Fruit fly (Drosophila melanogaster) whole organism, embryonic: ENCODE data around the gene tra.

Experiments used
- CG11398 ChIP-seq: fragments of 200-800 bp; sonication (Bioruptor generic); optimal IDR thresholded peaks from 2 replicates; lab custom pipeline; 2016; ENCODE audit warnings: missing biosample characterization, missing genetic modification characterization
- CG12659 ChIP-seq: fragments of 200-800 bp; sonication (Bioruptor generic); optimal IDR thresholded peaks from 3 replicates; lab custom pipeline; 2017; ENCODE audit warnings: mild to moderate bottlenecking, missing biosample characterization, missing genetic modification reagents, missing genetic modification characterization
- CG12744 ChIP-seq: fragments of 200-800 bp; sonication (Bioruptor generic); optimal IDR thresholded peaks from 2 replicates; lab custom pipeline; 2016; ENCODE audit warnings: missing biosample characterization, missing genetic modification characterization
- CG15479 ChIP-seq: fragments of 200-800 bp; sonication (Bioruptor generic); optimal IDR thresholded peaks from 3 replicates; lab custom pipeline; 2019; ENCODE audit warnings: missing biosample characterization, mild to moderate bottlenecking, missing genetic modification characterization, moderate library complexity
- CG1647 ChIP-seq: fragments of 200-800 bp; sonication (Bioruptor generic); optimal IDR thresholded peaks from 3 replicates; lab custom pipeline; 2016; ENCODE audit warnings: missing biosample characterization, missing genetic modification characterization
- CG16779 ChIP-seq: fragments of 200-800 bp; sonication (Bioruptor generic); IDR thresholded peaks from 2 replicates; pipeline ENCODE4 v1.3.6; 2022; ENCODE audit warnings: missing biosample characterization, missing genetic modification characterization
- CG17568 ChIP-seq: fragments of 200-800 bp; sonication (Bioruptor generic); optimal IDR thresholded peaks from 2 replicates; lab custom pipeline; 2018; ENCODE audit warnings: missing biosample characterization, mild to moderate bottlenecking, missing genetic modification characterization, moderate library complexity
- CG2678 ChIP-seq: fragments of 200-800 bp; sonication (Bioruptor generic); optimal IDR thresholded peaks from 3 replicates; lab custom pipeline; 2019; ENCODE audit warnings: missing biosample characterization, mild to moderate bottlenecking, missing genetic modification characterization, moderate library complexity
- CG31365 ChIP-seq: fragments of 200-800 bp; sonication (Bioruptor generic); optimal IDR thresholded peaks from 2 replicates; lab custom pipeline; 2018; ENCODE audit warnings: missing biosample characterization, mild to moderate bottlenecking, missing genetic modification characterization
- CG4328 ChIP-seq: fragments of 200-800 bp; sonication (Bioruptor generic); optimal IDR thresholded peaks from 3 replicates; lab custom pipeline; 2017; ENCODE audit warnings: missing biosample characterization, missing genetic modification reagents, missing genetic modification characterization
- CG4617 ChIP-seq: fragments of 200-800 bp; sonication (Bioruptor generic); optimal IDR thresholded peaks from 3 replicates; lab custom pipeline; 2016; ENCODE audit warnings: missing biosample characterization, missing genetic modification characterization, borderline replicate concordance
- CG5245 ChIP-seq: fragments of 200-800 bp; sonication (Bioruptor generic); optimal IDR thresholded peaks from 3 replicates; lab custom pipeline; 2016; ENCODE audit warnings: missing biosample characterization, missing genetic modification characterization
- CG6272 ChIP-seq: fragments of 200-800 bp; sonication (Bioruptor generic); IDR thresholded peaks from 2 replicates; pipeline ENCODE4 v1.3.6; 2022; ENCODE audit warnings: missing biosample characterization, missing genetic modification characterization
- CG6654 ChIP-seq: fragments of 200-800 bp; sonication (Bioruptor generic); optimal IDR thresholded peaks from 2 replicates; lab custom pipeline; 2017; ENCODE audit warnings: missing biosample characterization, mild to moderate bottlenecking, missing genetic modification characterization
- CG8290 ChIP-seq, 3 experiments: fragments of 200-800 bp; sonication (Bioruptor generic); optimal IDR thresholded peaks; 2 replicates each; lab custom pipeline; 2016 to 2019; ENCODE audit warnings: missing biosample characterization in 3 of 3, missing genetic modification characterization in 3 of 3, mild to moderate bottlenecking in 2 of 3, moderate library complexity in 1 of 3
- CG9932 ChIP-seq: fragments of 200-800 bp; sonication (Bioruptor generic); IDR thresholded peaks from 2 replicates; pipeline ENCODE4 v1.3.6; 2022; ENCODE audit warnings: missing biosample characterization, missing genetic modification characterization
- CHES-1-like ChIP-seq: fragments of 200-800 bp; sonication (Bioruptor generic); optimal IDR thresholded peaks from 2 replicates; lab custom pipeline; 2016; ENCODE audit warnings: missing biosample characterization, missing genetic modification characterization
- Dad ChIP-seq: fragments of 200-800 bp; sonication (Bioruptor generic); optimal IDR thresholded peaks from 3 replicates; lab custom pipeline; 2016; ENCODE audit warnings: missing biosample characterization, missing genetic modification characterization
- Dfd ChIP-seq, 2 experiments: fragments of >200 bp; optimal IDR thresholded peaks; 2 replicates each; lab custom pipeline; 2017; ENCODE audit warnings: missing biosample characterization in 2 of 2, missing genetic modification characterization in 2 of 2
- Doc2 ChIP-seq: fragments of 200-800 bp; sonication (Bioruptor generic); IDR thresholded peaks from 2 replicates; pipeline ENCODE4 v1.3.6; 2022; ENCODE audit warnings: missing biosample characterization, missing genetic modification characterization
- Gug ChIP-seq: fragments of 200-800 bp; sonication (Bioruptor generic); IDR thresholded peaks from 4 replicates; pipeline ENCODE4 v1.3.6; 2022; ENCODE audit warnings: missing biosample characterization, missing genetic modification characterization
- HLH3B ChIP-seq: fragments of 200-800 bp; sonication (Bioruptor generic); IDR thresholded peaks from 2 replicates; pipeline ENCODE4 v1.3.6; 2022; ENCODE audit warnings: missing biosample characterization, missing genetic modification characterization
- Hr39 ChIP-seq: fragments of >200 bp; optimal IDR thresholded peaks from 2 replicates; lab custom pipeline; 2017
- Jarid2 ChIP-seq: fragments of 200-800 bp; sonication (Bioruptor generic); optimal IDR thresholded peaks from 3 replicates; lab custom pipeline; 2017; ENCODE audit warnings: mild to moderate bottlenecking, missing biosample characterization, missing genetic modification reagents, missing genetic modification characterization
- Lim3 ChIP-seq: fragments of 200-800 bp; sonication (Bioruptor generic); IDR thresholded peaks from 2 replicates; pipeline ENCODE4 v1.3.6; 2022; ENCODE audit warnings: missing biosample characterization, missing genetic modification characterization
- Lpt ChIP-seq: fragments of >200 bp; optimal IDR thresholded peaks from 2 replicates; lab custom pipeline; 2018; ENCODE audit warnings: missing biosample characterization, missing genetic modification characterization
- Myb ChIP-seq: fragments of 200-800 bp; sonication (Bioruptor generic); optimal IDR thresholded peaks from 2 replicates; lab custom pipeline; 2016; ENCODE audit warnings: missing biosample characterization, missing genetic modification characterization
- NC2β ChIP-seq: fragments of 200-800 bp; sonication (Bioruptor generic); optimal IDR thresholded peaks from 2 replicates; lab custom pipeline; 2016; ENCODE audit warnings: missing biosample characterization, missing genetic modification characterization
- Opbp ChIP-seq: fragments of 200-800 bp; sonication (Bioruptor generic); IDR thresholded peaks from 3 replicates; pipeline ENCODE4 v1.3.6; 2022; ENCODE audit warnings: missing biosample characterization, missing genetic modification characterization; ENCODE audit not compliant: partially characterized antibody
- Ravus ChIP-seq: fragments of 200-800 bp; sonication (Bioruptor generic); IDR thresholded peaks from 2 replicates; pipeline ENCODE4 v1.3.6; 2022; ENCODE audit warnings: missing biosample characterization, missing genetic modification characterization
- Six4 ChIP-seq: fragments of 200-800 bp; sonication (Bioruptor generic); optimal IDR thresholded peaks from 2 replicates; lab custom pipeline; 2016; ENCODE audit warnings: missing biosample characterization, missing genetic modification characterization
- TFAM ChIP-seq: fragments of 200-800 bp; sonication (Bioruptor generic); optimal IDR thresholded peaks from 2 replicates; lab custom pipeline; 2017; ENCODE audit warnings: missing biosample characterization, missing genetic modification characterization, inconsistent platforms
- az2 ChIP-seq: fragments of 200-800 bp; sonication (Bioruptor generic); optimal IDR thresholded peaks from 3 replicates; lab custom pipeline; 2016; ENCODE audit warnings: missing biosample characterization, missing genetic modification characterization
- bowl ChIP-seq: fragments of 200-800 bp; sonication (Bioruptor generic); IDR thresholded peaks from 2 replicates; pipeline ENCODE4 v1.3.6; 2022; ENCODE audit warnings: missing biosample characterization, missing genetic modification characterization
- cas ChIP-seq: fragments of 200-800 bp; sonication (Bioruptor generic); IDR thresholded peaks from 2 replicates; pipeline ENCODE4 v1.3.6; 2022; ENCODE audit warnings: missing biosample characterization, missing genetic modification characterization
- corto ChIP-seq: fragments of 200-800 bp; sonication (Bioruptor generic); optimal IDR thresholded peaks from 2 replicates; lab custom pipeline; 2016; ENCODE audit warnings: missing biosample characterization, mild to moderate bottlenecking, missing genetic modification characterization, moderate library complexity
- da ChIP-seq: fragments of 200-800 bp; sonication (Bioruptor generic); optimal IDR thresholded peaks from 2 replicates; lab custom pipeline; 2016; ENCODE audit warnings: missing biosample characterization, missing genetic modification characterization
- ems ChIP-seq: fragments of 200-800 bp; sonication (Bioruptor generic); optimal IDR thresholded peaks from 3 replicates; lab custom pipeline; 2016; ENCODE audit warnings: missing biosample characterization, missing genetic modification characterization
- her ChIP-seq: fragments of 200-800 bp; sonication (Bioruptor generic); optimal IDR thresholded peaks from 2 replicates; lab custom pipeline; 2016; ENCODE audit warnings: missing biosample characterization, missing genetic modification characterization
- ken ChIP-seq: fragments of 200-800 bp; sonication (Bioruptor generic); IDR thresholded peaks from 3 replicates; pipeline ENCODE4 v1.3.6; 2022; ENCODE audit warnings: missing biosample characterization, missing genetic modification characterization
- nmo ChIP-seq: fragments of 200-800 bp; sonication (Bioruptor generic); optimal IDR thresholded peaks from 2 replicates; lab custom pipeline; 2018; ENCODE audit warnings: missing biosample characterization, mild to moderate bottlenecking, missing genetic modification characterization, moderate library complexity
- org-1 ChIP-seq: fragments of 200-800 bp; sonication (Bioruptor generic); optimal IDR thresholded peaks from 2 replicates; lab custom pipeline; 2017; ENCODE audit warnings: missing biosample characterization, missing genetic modification characterization
- pfk ChIP-seq: fragments of 200-800 bp; sonication (Bioruptor generic); optimal IDR thresholded peaks from 2 replicates; lab custom pipeline; 2018; ENCODE audit warnings: missing biosample characterization, mild to moderate bottlenecking, missing genetic modification characterization, moderate library complexity
- pita ChIP-seq: fragments of 200-800 bp; sonication (Bioruptor generic); optimal IDR thresholded peaks from 2 replicates; lab custom pipeline; 2017; ENCODE audit warnings: missing biosample characterization, mild to moderate bottlenecking, missing genetic modification characterization
- prd ChIP-seq, 3 experiments: fragments of >200 bp in 2 of 3; fragments of 200-800 bp in 1 of 3; sonication (Bioruptor generic) in 1 of 3; optimal IDR thresholded peaks in 2 of 3; IDR thresholded peaks in 1 of 3; 2 replicates in 2 of 3; 3 replicates in 1 of 3; pipeline versions ENCODE4 v1.3.6 to Lab custom; 2017 to 2022; ENCODE audit warnings: missing biosample characterization in 1 of 3, missing genetic modification characterization in 1 of 3
- sim ChIP-seq: fragments of 200-800 bp; sonication (Bioruptor generic); IDR thresholded peaks from 2 replicates; pipeline ENCODE4 v1.3.6; 2022; ENCODE audit warnings: missing biosample characterization, missing genetic modification characterization
- sima ChIP-seq: fragments of 200-800 bp; sonication (Bioruptor generic); optimal IDR thresholded peaks from 2 replicates; lab custom pipeline; 2016; ENCODE audit warnings: missing biosample characterization, missing genetic modification characterization
- slbo ChIP-seq: fragments of 200-800 bp; sonication (Bioruptor generic); IDR thresholded peaks from 2 replicates; pipeline ENCODE4 v1.3.6; 2022; ENCODE audit warnings: missing biosample characterization, missing genetic modification characterization
- sna ChIP-seq: fragments of 200-800 bp; sonication (Bioruptor generic); IDR thresholded peaks from 2 replicates; pipeline ENCODE4 v1.3.6; 2022; ENCODE audit warnings: missing biosample characterization, missing genetic modification characterization; ENCODE audit not compliant: partially characterized antibody
- unpg ChIP-seq: fragments of 200-800 bp; sonication (Bioruptor generic); optimal IDR thresholded peaks from 3 replicates; lab custom pipeline; 2018; ENCODE audit warnings: missing biosample characterization, mild to moderate bottlenecking, missing genetic modification characterization, moderate library complexity
- zf30C ChIP-seq: fragments of 200-800 bp; sonication (Bioruptor generic); optimal IDR thresholded peaks from 3 replicates; lab custom pipeline; 2018; ENCODE audit warnings: missing biosample characterization, mild to moderate bottlenecking, missing genetic modification characterization

The tra gene

DNA sequence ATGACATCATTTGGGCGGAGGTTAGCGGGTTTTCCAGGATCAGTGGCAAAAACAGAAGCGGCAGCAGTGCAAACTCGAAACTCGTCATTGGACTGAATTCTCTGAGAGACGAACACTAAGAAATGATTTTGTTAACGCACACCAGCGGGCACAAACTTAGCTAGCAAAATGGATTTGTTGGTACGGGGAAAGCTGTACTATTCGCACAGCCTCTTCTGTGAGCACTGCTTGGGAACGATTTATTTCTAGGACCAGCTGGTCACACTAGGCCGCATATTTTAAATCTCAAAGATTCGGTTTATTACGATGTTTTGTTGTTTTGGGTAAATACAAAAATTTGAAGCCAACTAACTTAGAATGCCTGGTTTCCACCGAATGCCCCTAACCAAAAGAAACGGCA is 18.3 kb upstream of the tra start, which contains the start of gene CG4098 (continued):
- TF ChIP-seq ems (GFP tag; lab: Kevin White, UChicago) (peak; percentile 58), Jarid2 (GFP tag; lab: Kevin White, UChicago) (no peak), CG11398 (GFP tag; lab: Kevin White, UChicago) (no peak), HLH3B (peak; percentile 57), CG15479 (GFP tag; lab: Kevin White, UChicago) (no peak), CG8290 (GFP tag; optimal IDR thresholded peaks at IDR 0.05; lab: Kevin White, UChicago) (no peak), CG8290 (tag; optimal IDR thresholded peaks at IDR 0.05; lab: Kevin White, UChicago) (peak in 1 of 2 experiments; percentile 95), CG12744 (GFP tag; lab: Kevin White, UChicago) (peak; percentile 46), Lim3 (GFP tag; lab: Robert Waterston, UW) (no peak), CG4328 (GFP tag; lab: Kevin White, UChicago) (no peak), Opbp (GFP tag; lab: Robert Waterston, UW) (no peak; the same call in 2 of the 3 replicates), CG2678 (tag; lab: Kevin White, UChicago) (peak; percentile 38), Doc2 (GFP tag; lab: Robert Waterston, UW) (no peak), zf30C (no peak), CG6272 (GFP tag; lab: Robert Waterston, UW) (peak; percentile 31; the same call in 1 of the 2 replicates), her (GFP tag; lab: Kevin White, UChicago) (peak; percentile 71), bowl (GFP tag; lab: Robert Waterston, UW) (no peak), pita (GFP tag; lab: Kevin White, UChicago) (no peak), CG5245 (GFP tag; lab: Kevin White, UChicago) (peak; percentile 47), da (GFP tag; lab: Kevin White, UChicago) (no peak), Dad (GFP tag; lab: Kevin White, UChicago) (no peak), Lpt (GFP tag; lab: Kevin White, UChicago) (no peak), org-1 (GFP tag; lab: Kevin White, UChicago) (no peak), CHES-1-like (peak; percentile 46), prd (optimal IDR thresholded peaks at IDR 0.05; lab: Kevin White, UChicago) (no peak), prd (GFP tag; IDR thresholded peaks at IDR 0.05; lab: Robert Waterston, UW) (peak; percentile 77), CG6654 (no peak), sim (GFP tag; lab: Robert Waterston, UW) (no peak), CG1647 (GFP tag; lab: Kevin White, UChicago) (peak; percentile 44), TFAM (GFP tag; lab: Kevin White, UChicago) (no peak), sna (GFP tag; lab: Robert Waterston, UW) (no peak), corto (peak; percentile 17), Dfd (GFP tag; optimal IDR thresholded peaks at IDR 0.05; lab: Kevin White, UChicago) (no peak), CG16779 (GFP tag; lab: Robert Waterston, UW) (peak; percentile 78), slbo (GFP tag; lab: Robert Waterston, UW) (peak; percentile 92), sima (GFP tag; lab: Kevin White, UChicago) (no peak), Myb (GFP tag; lab: Kevin White, UChicago) (peak; percentile 61), unpg (GFP tag; lab: Kevin White, UChicago) (peak; percentile 49), az2 (GFP tag; lab: Kevin White, UChicago) (peak; percentile 61), ken (GFP tag; lab: Robert Waterston, UW) (peak; percentile 83), cas (GFP tag; lab: Robert Waterston, UW) (peak; percentile 31; the same call in 1 of the 2 replicates), Hr39 (lab: Kevin White, UChicago) (no peak), CG12659 (GFP tag; lab: Kevin White, UChicago) (peak; percentile 70), Ravus (no peak), CG31365 (peak; percentile 67), CG9932 (GFP tag; lab: Robert Waterston, UW) (peak; percentile 88), pfk (GFP tag; lab: Kevin White, UChicago) (no peak), NC2β (GFP tag; lab: Kevin White, UChicago) (peak; percentile 44), nmo (peak; percentile 18), Six4 (GFP tag; lab: Kevin White, UChicago) (no peak), CG4617 (GFP tag; lab: Kevin White, UChicago) (peak; percentile 71), Gug (GFP tag; lab: Robert Waterston, UW) (peak; percentile 91), CG17568 (no peak)
